Worm (Caenorhabditis elegans) whole organism, L1 larva: ENCODE data around the gene ncx-3.
"Not testable (repeated sequence)": the region's sequence is repeated elsewhere in the genome, so short reads cannot be mapped to it uniquely, and the experiment has no call there.

Experiments used
- C04F5.9 ChIP-seq: sonication (generic microtip); optimal IDR thresholded peaks from 2 replicates; lab custom pipeline; 2016; ENCODE audit warnings: missing genetic modification characterization, missing compliant biosample characterization
- C16A3.4 ChIP-seq: fragments of 150-350 bp; optimal IDR thresholded peaks from 2 replicates; lab custom pipeline; 2014; ENCODE audit warnings: missing biosample characterization, missing genetic modification characterization
- aha-1 ChIP-seq: fragments of 150-350 bp; optimal IDR thresholded peaks from 2 replicates; lab custom pipeline; 2014; ENCODE audit warnings: missing biosample characterization, missing genetic modification characterization
- ceh-8 ChIP-seq: fragments of 200-800 bp; sonication (Bioruptor generic); optimal IDR thresholded peaks from 2 replicates; lab custom pipeline; 2018; ENCODE audit warnings: mild to moderate bottlenecking, missing genetic modification characterization, moderate library complexity, missing compliant biosample characterization
- ceh-82 ChIP-seq, 3 experiments: fragments of 150-350 bp in 1 of 3; sonication (generic microtip) in 2 of 3; optimal IDR thresholded peaks; 2 replicates each; lab custom pipeline; 2014 to 2017; ENCODE audit warnings: missing biosample characterization in 3 of 3, missing genetic modification characterization in 3 of 3
- dpl-1 ChIP-seq, 3 experiments: fragments of 150-350 bp in 2 of 3; sonication (generic microtip) in 1 of 3; optimal IDR thresholded peaks; 2 replicates each; lab custom pipeline; 2014 to 2017; ENCODE audit warnings: missing biosample characterization in 3 of 3, missing genetic modification characterization in 3 of 3, missing genetic modification reagents in 3 of 3
- efl-1 ChIP-seq, 4 experiments: fragments of 150-350 bp; optimal IDR thresholded peaks in 3 of 4; peaks in 1 of 4; 1 replicate in 1 of 4; 2 replicates in 3 of 4; lab custom pipeline; 2014; ENCODE audit warnings: missing biosample characterization in 2 of 4, missing genetic modification characterization in 2 of 4, missing genetic modification reagents in 2 of 4
- egl-13 ChIP-seq: sonication (generic microtip); optimal IDR thresholded peaks from 2 replicates; lab custom pipeline; 2016; ENCODE audit warnings: missing genotype, missing genetic modification reagents, missing genetic modification characterization, missing compliant biosample characterization
- elt-2 ChIP-seq: sonication (generic microtip); optimal IDR thresholded peaks from 2 replicates; lab custom pipeline; 2016; ENCODE audit warnings: missing genetic modification characterization, mild to moderate bottlenecking, inconsistent platforms, missing compliant biosample characterization, missing genetic modification reagents
- elt-3 ChIP-seq, 6 experiments: fragments of 150-350 bp in 1 of 6; sonication (generic microtip); optimal IDR thresholded peaks; 2 replicates each; lab custom pipeline; 2017 to 2018; ENCODE audit warnings: missing biosample characterization in 6 of 6, missing genetic modification characterization in 6 of 6, inconsistent platforms in 1 of 6
- fkh-10 ChIP-seq: sonication (generic microtip); optimal IDR thresholded peaks from 2 replicates; lab custom pipeline; 2017; ENCODE audit warnings: missing biosample characterization, missing genetic modification reagents, missing genetic modification characterization
- fos-1 ChIP-seq: fragments of 150-350 bp; optimal IDR thresholded peaks from 2 replicates; lab custom pipeline; 2014; ENCODE audit warnings: missing biosample characterization, missing genetic modification characterization
- grh-1 ChIP-seq: fragments of 200-800 bp; sonication (Bioruptor generic); IDR thresholded peaks from 2 replicates; pipeline ENCODE4 v1.3.6; 2022; ENCODE audit warnings: missing genetic modification reagents, missing genetic modification characterization, missing compliant biosample characterization
- hpl-2 ChIP-seq: fragments of 150-350 bp; optimal IDR thresholded peaks from 2 replicates; lab custom pipeline; 2014; ENCODE audit warnings: missing biosample characterization, missing genetic modification reagents, missing genetic modification characterization
- irx-1 ChIP-seq: sonication (generic microtip); optimal IDR thresholded peaks from 2 replicates; lab custom pipeline; 2016; ENCODE audit warnings: missing genetic modification characterization, missing compliant biosample characterization
- lin-13 ChIP-seq: fragments of 150-350 bp; optimal IDR thresholded peaks from 2 replicates; lab custom pipeline; 2014; ENCODE audit warnings: missing biosample characterization, missing genetic modification reagents, missing genetic modification characterization
- lin-35 ChIP-seq, 2 experiments: fragments of 150-350 bp; optimal IDR thresholded peaks; 2 replicates each; lab custom pipeline; 2014; ENCODE audit warnings: missing biosample characterization in 2 of 2, missing genetic modification characterization in 2 of 2, missing genetic modification reagents in 2 of 2
- mef-2 ChIP-seq: fragments of 150-350 bp; optimal IDR thresholded peaks from 2 replicates; lab custom pipeline; 2014; ENCODE audit warnings: missing biosample characterization, missing genetic modification characterization
- nhr-12 ChIP-seq: sonication (generic microtip); optimal IDR thresholded peaks from 2 replicates; lab custom pipeline; 2017; ENCODE audit warnings: missing biosample characterization, missing genetic modification characterization
- nhr-19 ChIP-seq: fragments of 200-800 bp; sonication (Bioruptor generic); conservative IDR thresholded peaks from 2 replicates; pipeline ENCODE4 v1.3.6; 2022; ENCODE audit warnings: missing genetic modification characterization, missing compliant biosample characterization
- nhr-237 ChIP-seq: fragments of 150-350 bp; optimal IDR thresholded peaks from 2 replicates; lab custom pipeline; 2014; ENCODE audit warnings: missing biosample characterization, missing genetic modification characterization
- nhr-76 ChIP-seq: sonication (generic microtip); optimal IDR thresholded peaks from 2 replicates; lab custom pipeline; 2017; ENCODE audit warnings: missing biosample characterization, missing genetic modification characterization
- nhr-85 ChIP-seq: sonication (generic microtip); peaks from one replicate; lab custom pipeline; 2016; ENCODE audit warnings: missing genetic modification characterization, inconsistent platforms, missing compliant biosample characterization
- nhr-90 ChIP-seq: sonication (generic microtip); optimal IDR thresholded peaks from 2 replicates; lab custom pipeline; 2016; ENCODE audit warnings: mild to moderate bottlenecking, missing genetic modification characterization, missing compliant biosample characterization; ENCODE audit not compliant: poor library complexity
- sup-37 ChIP-seq: fragments of 200-800 bp; sonication (Bioruptor generic); optimal IDR thresholded peaks from 2 replicates; lab custom pipeline; 2018; ENCODE audit warnings: mild to moderate bottlenecking, missing genetic modification characterization, missing compliant biosample characterization
- swsn-7 ChIP-seq: sonication (generic microtip); optimal IDR thresholded peaks from 2 replicates; lab custom pipeline; 2016; ENCODE audit warnings: missing genetic modification characterization, missing compliant biosample characterization
- unc-62 ChIP-seq: fragments of 150-350 bp; optimal IDR thresholded peaks from 2 replicates; lab custom pipeline; 2014; ENCODE audit warnings: missing biosample characterization, missing genetic modification reagents, missing genetic modification characterization
- vab-15 ChIP-seq: sonication (generic microtip); optimal IDR thresholded peaks from 2 replicates; lab custom pipeline; 2017; ENCODE audit warnings: missing genotype, mild to moderate bottlenecking, missing genetic modification characterization, missing compliant biosample characterization
- zag-1 ChIP-seq: fragments of 150-350 bp; optimal IDR thresholded peaks from 2 replicates; lab custom pipeline; 2014; ENCODE audit warnings: missing biosample characterization, missing genetic modification characterization
- zip-4 ChIP-seq: fragments of 200-800 bp; sonication (Bioruptor generic); optimal IDR thresholded peaks from 2 replicates; lab custom pipeline; 2018; ENCODE audit warnings: mild to moderate bottlenecking, missing genetic modification characterization, moderate library complexity, missing compliant biosample characterization

The ncx-3 gene

DNA sequence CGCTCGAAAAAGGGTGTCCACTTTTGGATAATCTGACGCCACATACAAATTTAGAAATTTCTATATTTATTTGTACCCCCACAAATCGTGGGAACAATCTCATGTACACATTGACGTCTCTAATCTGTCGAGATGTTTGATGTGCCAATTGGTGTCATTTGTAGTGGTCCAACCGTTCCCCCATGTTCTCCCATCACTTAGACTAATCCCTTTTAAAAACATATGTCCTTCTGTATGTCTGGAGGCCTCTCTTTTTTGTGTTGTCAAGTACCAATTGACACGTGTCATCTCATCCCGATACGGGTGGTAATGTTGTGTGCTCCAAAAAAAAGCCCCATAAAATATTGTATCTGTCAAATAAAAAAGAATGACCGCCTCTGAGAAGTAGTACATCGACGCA lies 28.9 kb downstream of the ncx-3 start:
- TF ChIP-seq nhr-12 (tag; lab: Kevin White, UChicago) (no peak), hpl-2 (no peak), mef-2 (tag; lab: Kevin White, UChicago) (no peak), zag-1 (tag; lab: Kevin White, UChicago) (no peak), C16A3.4 (tag; lab: Kevin White, UChicago) (no peak), zip-4 (no peak), swsn-7 (tag; lab: Kevin White, UChicago) (no peak), fkh-10 (GFP tag; lab: Kevin White, UChicago) (no peak), unc-62 (GFP tag; lab: Kevin White, UChicago) (no peak), lin-13 (no peak), vab-15 (tag; lab: Kevin White, UChicago) (no peak), ceh-8 (no peak), ceh-82 (tag; optimal IDR thresholded peaks at IDR 0.05; lab: Kevin White, UChicago) (no peak), sup-37 (GFP tag; lab: Kevin White, UChicago) (no peak)

DNA sequence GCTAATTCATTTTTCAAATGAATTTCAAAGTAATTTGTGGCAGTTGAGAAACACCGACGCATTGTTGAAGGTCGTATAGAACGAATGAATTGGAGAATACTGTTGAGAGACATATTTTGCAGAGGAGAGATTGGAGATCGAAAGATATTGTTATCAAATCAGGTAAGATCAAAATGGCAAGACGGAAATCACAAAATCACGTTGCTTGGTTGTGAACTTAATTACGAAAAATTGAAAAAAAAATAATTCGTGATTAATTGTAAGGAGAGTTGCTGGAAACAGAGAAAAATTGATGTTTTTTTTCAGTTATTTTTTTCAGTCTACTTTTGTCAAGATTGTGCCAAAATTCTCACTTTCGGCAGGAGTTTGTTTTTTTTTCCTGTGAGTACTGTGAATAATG lies 33.6 kb downstream of the ncx-3 start, which contains the start of gene T25B9.1:
Gene T25B9.1 (minus strand): TSS at position 101 of the 400 bp plus-strand sequence.
- TF ChIP-seq elt-3 (tag; optimal IDR thresholded peaks at IDR 0.05; lab: Kevin White, UChicago) = peak in 1 of 6 experiments; percentile 80
- TF ChIP-seq egl-13 (tag; lab: Kevin White, UChicago) = no peak
- TF ChIP-seq, all 84 proteins: peak for 1

DNA sequence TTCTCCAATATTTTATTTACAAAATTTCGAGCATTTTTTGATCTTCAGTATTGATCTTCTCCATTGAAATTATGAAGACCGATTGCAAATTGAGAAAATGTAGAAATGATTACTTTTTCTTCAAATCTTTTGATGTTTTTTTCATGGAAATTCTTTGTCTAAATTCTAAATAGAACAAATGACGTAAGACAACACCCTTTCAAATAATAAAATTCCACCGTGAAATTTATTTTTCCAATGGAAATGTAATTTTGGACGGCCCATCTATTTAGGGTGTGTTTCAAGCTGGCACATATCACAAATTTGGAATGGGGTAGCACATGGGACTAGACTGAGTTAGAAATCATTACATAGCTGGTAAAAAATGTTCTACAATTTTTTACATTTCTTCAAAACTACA lies 35.3 kb downstream of the ncx-3 start, which contains the start of gene T25B9.2:
Gene T25B9.2 (minus strand): TSS at position 101 of the 400 bp plus-strand sequence.
- TF ChIP-seq elt-2; C04F5.9 (tag; lab: Kevin White, UChicago); irx-1 (tag; lab: Kevin White, UChicago): not testable (repeated sequence)

DNA sequence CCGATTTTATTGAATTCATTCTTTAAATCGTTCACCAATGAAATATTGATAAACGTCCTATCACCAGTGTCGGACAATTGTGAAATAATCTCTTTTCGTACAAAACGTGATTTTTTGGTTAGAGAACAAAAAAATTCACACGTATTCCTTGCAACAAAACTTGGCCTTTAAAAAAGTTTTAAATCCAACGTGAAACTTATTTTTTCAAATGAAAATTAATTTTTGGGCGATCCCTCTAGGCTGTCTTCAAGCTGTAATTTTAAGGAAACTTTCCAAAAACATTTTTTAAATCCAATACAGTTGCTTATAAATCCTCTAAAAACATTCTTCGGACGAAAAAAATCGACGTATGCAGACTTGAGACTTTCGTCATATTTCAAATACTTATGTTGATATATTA lies 38.2 kb downstream of the ncx-3 start, which contains the start of gene T25B9.5:
Gene T25B9.5 (minus strand): TSS at position 101 of the 400 bp plus-strand sequence.
- TF ChIP-seq grh-1 (GFP tag; lab: Robert Waterston, UW) (no peak), ceh-8 (no peak), aha-1 (tag; lab: Kevin White, UChicago) (no peak), efl-1 (optimal IDR thresholded peaks at IDR 0.05; lab: Kevin White, UChicago) (no peak), efl-1 (GFP tag; optimal IDR thresholded peaks at IDR 0.05 in 1 of 2; lab: Kevin White, UChicago) (no peak), nhr-76 (no peak), elt-3 (tag; optimal IDR thresholded peaks at IDR 0.05; lab: Kevin White, UChicago) (no peak), fos-1 (tag; lab: Kevin White, UChicago) (no peak)

DNA sequence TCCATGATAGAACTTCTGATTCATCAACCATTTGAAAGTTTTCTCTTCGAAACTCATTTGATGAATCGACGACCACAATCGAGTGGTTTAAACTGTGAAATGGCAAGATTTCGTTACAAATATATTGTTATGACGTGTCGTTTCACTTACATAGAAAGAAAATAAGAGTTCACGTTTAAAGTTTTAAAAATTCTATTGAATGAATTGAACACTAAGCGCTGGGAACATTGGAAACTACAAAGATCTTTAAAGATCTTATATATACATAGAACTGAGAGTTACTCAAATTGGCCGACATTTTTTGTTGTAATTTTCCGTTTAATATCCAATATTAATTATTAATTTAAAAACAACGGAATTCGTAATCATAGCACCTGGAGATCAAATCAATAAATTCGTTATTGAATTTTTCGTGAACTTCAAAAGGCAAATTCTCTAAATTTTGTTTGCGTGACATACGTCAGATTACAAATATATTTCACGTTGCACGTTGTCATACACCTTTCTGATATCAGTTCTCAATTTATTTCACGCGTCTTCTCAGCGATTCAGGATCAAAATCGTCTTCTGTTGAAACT lies 41.3 kb downstream of the ncx-3 start, which contains the start of the genes T25B9.4 and T25B9.6:
Gene T25B9.4 (minus strand): TSS at position 101 of the 578 bp plus-strand sequence.
Gene T25B9.6 (plus strand): TSS at position 528 of the 578 bp plus-strand sequence.
- TF ChIP-seq nhr-237 (tag; lab: Kevin White, UChicago) (no peak), nhr-85 (no peak), nhr-19 (GFP tag; lab: Robert Waterston, UW) (no peak)

DNA sequence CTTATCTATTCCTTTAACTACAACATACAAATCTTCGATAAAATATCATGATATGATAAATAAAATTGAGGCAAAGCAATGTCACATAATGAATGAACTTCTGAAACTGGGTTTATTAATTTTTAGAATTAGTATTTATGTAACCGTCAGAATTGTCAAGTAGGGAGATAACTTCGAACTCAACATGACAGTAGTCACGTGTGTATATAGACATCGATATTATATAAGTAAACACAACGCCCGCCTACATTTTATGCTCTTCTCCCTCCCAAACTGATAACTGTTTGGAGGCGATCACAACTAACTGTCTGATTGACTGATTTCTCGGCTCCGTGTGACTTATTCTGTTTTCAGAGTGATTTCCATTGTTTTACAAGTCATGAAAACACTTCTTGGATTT lies 44.9 kb downstream of the ncx-3 start, which contains the start of gene ugt-54:
Gene ugt-54 (plus strand): TSS at position 355 of the 400 bp plus-strand sequence.
- TF ChIP-seq aha-1 (tag; lab: Kevin White, UChicago) (no peak), elt-2 (peak; percentile 46), lin-35 (GFP tag; optimal IDR thresholded peaks at IDR 0.05; lab: Kevin White, UChicago) (peak in 1 of 2 experiments; percentile 0), nhr-90 (tag; lab: Kevin White, UChicago) (peak; percentile 15), dpl-1 (GFP tag; optimal IDR thresholded peaks at IDR 0.05; lab: Kevin White, UChicago) (no peak)
- TF ChIP-seq, all 84 proteins: peak for 3
